Fruit fly (Drosophila melanogaster) whole organism, embryonic: ENCODE data around the gene CG13299.
A peak's percentile ranks its signal among the peaks of the same experiment; 100 is the strongest.

ENCODE experiments used
- Bteb2 ChIP-seq: fragments of 200-800 bp; sonication (Bioruptor generic); optimal IDR thresholded peaks from 2 replicates; lab custom pipeline; 2016; ENCODE audit warnings: missing biosample characterization, missing genetic modification characterization
- CG10565 ChIP-seq: fragments of 200-800 bp; sonication (Bioruptor generic); optimal IDR thresholded peaks from 3 replicates; lab custom pipeline; 2016; ENCODE audit warnings: missing biosample characterization, mild to moderate bottlenecking, missing genetic modification characterization
- CG10959 ChIP-seq: fragments of 200-800 bp; sonication (Bioruptor generic); IDR thresholded peaks from 2 replicates; pipeline ENCODE4 v1.3.6; 2022; ENCODE audit warnings: missing biosample characterization, missing genetic modification characterization
- CG11504 ChIP-seq: fragments of 200-800 bp; sonication (Bioruptor generic); optimal IDR thresholded peaks from 3 replicates; lab custom pipeline; 2019; ENCODE audit warnings: missing biosample characterization, mild to moderate bottlenecking, missing genetic modification characterization, moderate library complexity
- CG12071 ChIP-seq: fragments of 200-800 bp; sonication (Bioruptor generic); optimal IDR thresholded peaks from 3 replicates; lab custom pipeline; 2018; ENCODE audit warnings: missing biosample characterization, mild to moderate bottlenecking, missing genetic modification characterization
- CG15601 ChIP-seq: fragments of 200-800 bp; sonication (Bioruptor generic); optimal IDR thresholded peaks from 3 replicates; lab custom pipeline; 2019; ENCODE audit warnings: missing biosample characterization, mild to moderate bottlenecking, missing genetic modification characterization, moderate library complexity
- CG1602 ChIP-seq: fragments of 200-800 bp; sonication (Bioruptor generic); optimal IDR thresholded peaks from 3 replicates; lab custom pipeline; 2016; ENCODE audit warnings: missing biosample characterization, missing genetic modification characterization
- CG2202 ChIP-seq: fragments of 200-800 bp; sonication (Bioruptor generic); optimal IDR thresholded peaks from 2 replicates; lab custom pipeline; 2018; ENCODE audit warnings: missing biosample characterization, mild to moderate bottlenecking, missing genetic modification characterization
- CG3065 ChIP-seq: fragments of 200-800 bp; sonication (Bioruptor generic); optimal IDR thresholded peaks from 2 replicates; lab custom pipeline; 2016; ENCODE audit warnings: missing biosample characterization, missing genetic modification characterization
- CG4360 ChIP-seq: fragments of 200-800 bp; sonication (Bioruptor generic); IDR thresholded peaks from 2 replicates; pipeline ENCODE4 v1.3.6; 2022; ENCODE audit warnings: missing biosample characterization, missing genetic modification characterization
- CG5953 ChIP-seq: fragments of 200-800 bp; sonication (Bioruptor generic); IDR thresholded peaks from 2 replicates; pipeline ENCODE4 v1.3.6; 2022; ENCODE audit warnings: missing biosample characterization, missing genetic modification characterization
- CG6854 ChIP-seq: fragments of 200-800 bp; sonication (Bioruptor generic); optimal IDR thresholded peaks from 3 replicates; lab custom pipeline; 2017; ENCODE audit warnings: missing biosample characterization, mild to moderate bottlenecking, missing genetic modification characterization
- CG8281 ChIP-seq: fragments of 200-800 bp; sonication (Bioruptor generic); optimal IDR thresholded peaks from 2 replicates; lab custom pipeline; 2018; ENCODE audit warnings: missing biosample characterization, mild to moderate bottlenecking, missing genetic modification characterization, moderate library complexity
- D19A ChIP-seq: fragments of 200-800 bp; optimal IDR thresholded peaks from 3 replicates; lab custom pipeline; 2019; ENCODE audit warnings: missing biosample characterization, mild to moderate bottlenecking, missing genetic modification characterization, moderate library complexity
- Fer1 ChIP-seq: fragments of 200-800 bp; sonication (Bioruptor generic); optimal IDR thresholded peaks from 2 replicates; lab custom pipeline; 2017; ENCODE audit warnings: missing biosample characterization, mild to moderate bottlenecking, missing genetic modification characterization
- H15 ChIP-seq: fragments of 200-800 bp; sonication (Bioruptor generic); IDR thresholded peaks from 3 replicates; pipeline ENCODE4 v1.3.6; 2022; ENCODE audit warnings: missing biosample characterization, missing genetic modification characterization
- HmgD ChIP-seq: fragments of 200-800 bp; sonication (Bioruptor generic); optimal IDR thresholded peaks from 3 replicates; lab custom pipeline; 2016; ENCODE audit warnings: missing biosample characterization, missing genetic modification characterization
- Hsf ChIP-seq: fragments of 200-800 bp; sonication (Bioruptor generic); optimal IDR thresholded peaks from 3 replicates; lab custom pipeline; 2016; ENCODE audit warnings: missing biosample characterization, missing genetic modification characterization
- Lpt ChIP-seq: fragments of >200 bp; optimal IDR thresholded peaks from 2 replicates; lab custom pipeline; 2018; ENCODE audit warnings: missing biosample characterization, missing genetic modification characterization
- MBD-R2 ChIP-seq: fragments of 200-800 bp; sonication (Bioruptor generic); IDR thresholded peaks from 2 replicates; pipeline ENCODE4 v1.3.6; 2022; ENCODE audit warnings: missing biosample characterization, missing genetic modification characterization
- Mes4 ChIP-seq: fragments of 200-800 bp; sonication (Bioruptor generic); optimal IDR thresholded peaks from 2 replicates; lab custom pipeline; 2016; ENCODE audit warnings: missing biosample characterization, missing genetic modification characterization
- Nf-YA ChIP-seq: fragments of 200-800 bp; sonication (Bioruptor generic); IDR thresholded peaks from 2 replicates; pipeline ENCODE4 v1.3.6; 2022; ENCODE audit warnings: missing biosample characterization, missing genetic modification characterization
- Pdp1 ChIP-seq, 2 experiments: fragments of 200-800 bp; sonication (Bioruptor generic); optimal IDR thresholded peaks; 3 replicates each; lab custom pipeline; 2016; ENCODE audit warnings: missing biosample characterization in 2 of 2, missing genetic modification characterization in 2 of 2, mild to moderate bottlenecking in 1 of 2, moderate library complexity in 1 of 2
- Scr ChIP-seq: fragments of 200-800 bp; sonication (Bioruptor generic); IDR thresholded peaks from 2 replicates; pipeline ENCODE4 v1.3.6; 2022; ENCODE audit warnings: missing biosample characterization, missing genetic modification characterization; ENCODE audit not compliant: partially characterized antibody
- Spps ChIP-seq: fragments of 200-800 bp; sonication (Bioruptor generic); optimal IDR thresholded peaks from 2 replicates; lab custom pipeline; 2018; ENCODE audit warnings: missing biosample characterization, mild to moderate bottlenecking, missing genetic modification characterization
- Tbp ChIP-seq: fragments of >200 bp; optimal IDR thresholded peaks from 2 replicates; lab custom pipeline; 2018; ENCODE audit warnings: missing biosample characterization, missing genetic modification characterization
- al ChIP-seq: fragments of 200-800 bp; sonication (Bioruptor generic); IDR thresholded peaks from 2 replicates; pipeline ENCODE4 v1.3.6; 2022; ENCODE audit warnings: missing biosample characterization, missing genetic modification characterization
- ash1 ChIP-seq: fragments of 200-800 bp; sonication (Bioruptor generic); optimal IDR thresholded peaks from 2 replicates; lab custom pipeline; 2018; ENCODE audit warnings: missing biosample characterization, mild to moderate bottlenecking, missing genetic modification characterization
- bigmax ChIP-seq: fragments of 200-800 bp; sonication (Bioruptor generic); optimal IDR thresholded peaks from 2 replicates; lab custom pipeline; 2018; ENCODE audit warnings: missing biosample characterization, mild to moderate bottlenecking, missing genetic modification characterization
- esg ChIP-seq: fragments of 200-800 bp; sonication (Bioruptor generic); conservative IDR thresholded peaks from 2 replicates; pipeline ENCODE4 v1.3.6; 2022; ENCODE audit warnings: missing biosample characterization, missing genetic modification characterization
- gcm ChIP-seq: fragments of 200-800 bp; sonication (Bioruptor generic); optimal IDR thresholded peaks from 2 replicates; lab custom pipeline; 2019; ENCODE audit warnings: missing biosample characterization, mild to moderate bottlenecking, missing genetic modification characterization, moderate library complexity
- gt ChIP-seq: fragments of 200-800 bp; sonication (Bioruptor generic); IDR thresholded peaks from 2 replicates; pipeline ENCODE4 v1.3.6; 2022; ENCODE audit warnings: missing biosample characterization, missing genetic modification characterization
- ham ChIP-seq: fragments of 200-800 bp; sonication (Bioruptor generic); IDR thresholded peaks from 2 replicates; pipeline ENCODE4 v1.3.6; 2022; ENCODE audit warnings: missing biosample characterization, missing genetic modification characterization
- hb ChIP-seq: fragments of 200-800 bp; sonication (Bioruptor generic); IDR thresholded peaks from 3 replicates; pipeline ENCODE4 v1.3.6; 2022; ENCODE audit warnings: missing biosample characterization, missing genetic modification characterization; ENCODE audit not compliant: partially characterized antibody
- jumu ChIP-seq: fragments of 200-800 bp; sonication (Bioruptor generic); optimal IDR thresholded peaks from 3 replicates; lab custom pipeline; 2016; ENCODE audit warnings: missing biosample characterization, missing genetic modification characterization
- mirr ChIP-seq: fragments of 200-800 bp; sonication (Bioruptor generic); optimal IDR thresholded peaks from 3 replicates; lab custom pipeline; 2018; ENCODE audit warnings: missing biosample characterization, mild to moderate bottlenecking, missing genetic modification characterization
- nerfin-2 ChIP-seq: fragments of 200-800 bp; sonication (Bioruptor generic); IDR thresholded peaks from 2 replicates; pipeline ENCODE4 v1.3.6; 2022; ENCODE audit warnings: missing biosample characterization, missing genetic modification characterization; ENCODE audit not compliant: partially characterized antibody
- peb ChIP-seq: fragments of 200-800 bp; sonication (Bioruptor generic); IDR thresholded peaks from 2 replicates; pipeline ENCODE4 v1.3.6; 2022; ENCODE audit warnings: missing biosample characterization, missing genetic modification characterization
- pros ChIP-seq: fragments of 200-800 bp; sonication (Bioruptor generic); optimal IDR thresholded peaks from 3 replicates; lab custom pipeline; 2019; ENCODE audit warnings: missing biosample characterization, mild to moderate bottlenecking, missing genetic modification characterization, moderate library complexity
- scrt ChIP-seq: fragments of 200-800 bp; sonication (Bioruptor generic); optimal IDR thresholded peaks from 2 replicates; lab custom pipeline; 2018; ENCODE audit warnings: missing biosample characterization, mild to moderate bottlenecking, missing genetic modification characterization, moderate library complexity
- sens-2 ChIP-seq: fragments of 200-800 bp; sonication (Bioruptor generic); IDR thresholded peaks from 2 replicates; pipeline ENCODE4 v1.3.6; 2022; ENCODE audit warnings: missing biosample characterization, missing genetic modification characterization
- shn ChIP-seq: fragments of 200-800 bp; sonication (Bioruptor generic); optimal IDR thresholded peaks from 3 replicates; lab custom pipeline; 2016; ENCODE audit warnings: missing biosample characterization, missing genetic modification characterization
- slou ChIP-seq: fragments of 200-800 bp; sonication (Bioruptor generic); optimal IDR thresholded peaks from 3 replicates; lab custom pipeline; 2016; ENCODE audit warnings: missing biosample characterization, missing genetic modification characterization
- stwl ChIP-seq: fragments of 200-800 bp; sonication (Bioruptor generic); optimal IDR thresholded peaks from 3 replicates; lab custom pipeline; 2018; ENCODE audit warnings: missing biosample characterization, mild to moderate bottlenecking, missing genetic modification characterization, moderate library complexity
- tap ChIP-seq: fragments of 200-800 bp; optimal IDR thresholded peaks from 3 replicates; lab custom pipeline; 2019; ENCODE audit warnings: missing biosample characterization, mild to moderate bottlenecking, missing genetic modification characterization, moderate library complexity
- tna ChIP-seq: fragments of 200-800 bp; sonication (Bioruptor generic); IDR thresholded peaks from 2 replicates; pipeline ENCODE4 v1.3.6; 2022; ENCODE audit warnings: missing biosample characterization, missing genetic modification characterization; ENCODE audit not compliant: partially characterized antibody
- vnd ChIP-seq: fragments of 200-800 bp; sonication (Bioruptor generic); IDR thresholded peaks from 3 replicates; pipeline ENCODE4 v1.3.6; 2022; ENCODE audit warnings: missing biosample characterization, missing genetic modification characterization; ENCODE audit not compliant: partially characterized antibody
- wor ChIP-seq: fragments of 200-800 bp; sonication (Bioruptor generic); IDR thresholded peaks from 2 replicates; pipeline ENCODE4 v1.3.6; 2022; ENCODE audit warnings: missing biosample characterization, missing genetic modification characterization
- z ChIP-seq: fragments of 200-800 bp; sonication (Bioruptor generic); IDR thresholded peaks from 3 replicates; pipeline ENCODE4 v1.3.6; 2022; ENCODE audit warnings: missing biosample characterization, missing genetic modification characterization

The CG13299 gene

DNA sequence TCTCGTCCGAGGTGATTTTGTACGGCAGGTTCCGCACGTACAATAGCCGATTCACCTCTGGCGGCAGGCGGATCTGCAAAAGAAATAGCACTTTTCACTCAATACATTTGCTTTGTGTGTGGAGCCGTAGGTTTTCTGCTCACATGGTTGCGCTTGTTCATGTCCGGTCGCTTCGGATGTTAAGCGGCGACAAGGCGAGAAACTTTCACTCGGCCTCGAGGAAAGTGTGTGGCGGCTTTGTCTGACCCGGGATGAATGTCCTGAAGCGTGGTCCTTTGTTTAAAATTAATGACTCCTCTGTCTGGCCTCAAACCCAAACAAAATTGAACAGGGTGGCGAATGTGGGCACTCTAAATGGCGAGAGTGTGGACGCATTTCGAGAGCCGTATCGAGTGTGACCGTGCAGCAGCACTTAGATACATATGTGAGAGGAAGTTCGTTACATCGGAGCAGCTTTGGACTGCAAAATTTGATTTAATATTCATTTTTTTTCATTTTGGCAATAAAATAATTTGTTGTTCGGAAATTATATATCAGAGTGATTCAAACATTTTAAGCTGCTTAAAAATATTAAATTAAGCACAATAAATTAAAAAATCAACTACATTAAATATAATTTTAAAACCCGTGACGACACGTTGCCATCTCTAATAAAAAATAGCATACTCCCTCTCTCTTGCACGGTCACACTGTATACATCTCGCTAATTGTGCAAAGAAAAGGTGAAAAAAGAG lies 39.2 kb downstream of the CG13299 start, which contains the start of the genes Sf3b6 and Tnpo (continued):
- TF ChIP-seq CG2202 (tag; lab: Kevin White, UChicago) (peak; percentile 54), hb (GFP tag; lab: Robert Waterston, UW) (no peak), z (GFP tag; lab: Robert Waterston, UW) (no peak), bigmax (GFP tag; lab: Kevin White, UChicago) (no peak), Lpt (no peak), scrt (GFP tag; lab: Kevin White, UChicago) (peak; percentile 65), Tbp (GFP tag; lab: Kevin White, UChicago) (no peak), stwl (tag; lab: Kevin White, UChicago) (peak; percentile 47), H15 (peak; percentile 69; the same call in 2 of the 3 replicates), Pdp1 (GFP tag; optimal IDR thresholded peaks at IDR 0.05; lab: Kevin White, UChicago) (peak; percentile 59 to 77), Fer1 (GFP tag; lab: Kevin White, UChicago) (peak; percentile 70), Nf-YA (peak; percentile 55; the same call in 1 of the 2 replicates), sens-2 (GFP tag; lab: Robert Waterston, UW) (peak; percentile 42; the same call in 1 of the 2 replicates), CG4360 (GFP tag; lab: Robert Waterston, UW) (no peak), ham (GFP tag; lab: Robert Waterston, UW) (peak; percentile 49; the same call in 1 of the 2 replicates), tap (tag; lab: Kevin White, UChicago) (no peak), CG11504 (tag; lab: Kevin White, UChicago) (no peak), CG12071 (no peak), CG8281 (tag; lab: Kevin White, UChicago) (no peak), wor (GFP tag; lab: Robert Waterston, UW) (peak; percentile 79), pros (GFP tag; lab: Kevin White, UChicago) (no peak), ash1 (no peak), Mes4 (GFP tag; lab: Kevin White, UChicago) (peak; percentile 63), CG3065 (GFP tag; lab: Kevin White, UChicago) (peak; percentile 45), CG6854 (GFP tag; lab: Kevin White, UChicago) (no peak), CG10565 (GFP tag; lab: Kevin White, UChicago) (no peak), Scr (GFP tag; lab: Robert Waterston, UW) (peak; percentile 74), peb (GFP tag; lab: Robert Waterston, UW) (peak; percentile 70), Hsf (GFP tag; lab: Kevin White, UChicago) (peak; percentile 84), jumu (peak; percentile 66), mirr (GFP tag; lab: Kevin White, UChicago) (no peak), esg (GFP tag; lab: Robert Waterston, UW) (peak; percentile 86), slou (GFP tag; lab: Kevin White, UChicago) (peak; percentile 82), nerfin-2 (GFP tag; lab: Robert Waterston, UW) (peak; percentile 18; the same call in 1 of the 2 replicates), Spps (tag; lab: Kevin White, UChicago) (peak; percentile 48), shn (GFP tag; lab: Kevin White, UChicago) (peak; percentile 62), CG15601 (no peak), CG1602 (GFP tag; lab: Kevin White, UChicago) (peak; percentile 88), gt (GFP tag; lab: Robert Waterston, UW) (peak; percentile 27; the same call in 1 of the 2 replicates), CG5953 (GFP tag; lab: Robert Waterston, UW) (peak; percentile 28; the same call in 1 of the 2 replicates), CG10959 (GFP tag; lab: Robert Waterston, UW) (peak; percentile 61; the same call in 1 of the 2 replicates), vnd (GFP tag; lab: Robert Waterston, UW) (peak; percentile 55; the same call in 1 of the 3 replicates), gcm (GFP tag; lab: Kevin White, UChicago) (no peak), Bteb2 (GFP tag; lab: Kevin White, UChicago) (peak; percentile 75), tna (GFP tag; lab: Robert Waterston, UW) (no peak), MBD-R2 (GFP tag; lab: Robert Waterston, UW) (peak; percentile 79), D19A (no peak), HmgD (peak; percentile 9), al (GFP tag; lab: Robert Waterston, UW) (peak; percentile 84)
